Fruit fly (Drosophila melanogaster) whole organism, embryonic: ENCODE measurements around the gene CG44040.

Experiments
- ATbp ChIP-seq: fragments of 200-800 bp; sonication (Bioruptor generic); optimal IDR thresholded peaks from 2 replicates; lab custom pipeline; 2017; ENCODE audit warnings: missing biosample characterization, mild to moderate bottlenecking, missing genetic modification characterization, missing genetic modification reagents
- Bgb ChIP-seq: fragments of 200-800 bp; sonication (Bioruptor generic); IDR thresholded peaks from 2 replicates; pipeline ENCODE4 v1.3.6; 2022; ENCODE audit warnings: missing biosample characterization, missing genetic modification characterization; ENCODE audit not compliant: partially characterized antibody
- CG10267 ChIP-seq: fragments of 200-800 bp; sonication (Bioruptor generic); optimal IDR thresholded peaks from 2 replicates; lab custom pipeline; 2018; ENCODE audit warnings: missing biosample characterization, mild to moderate bottlenecking, missing genetic modification characterization, moderate library complexity
- CG10274 ChIP-seq: fragments of 200-800 bp; sonication (Bioruptor generic); optimal IDR thresholded peaks from 3 replicates; lab custom pipeline; 2017; ENCODE audit warnings: missing biosample characterization, mild to moderate bottlenecking, missing genetic modification characterization
- CG10321 ChIP-seq: fragments of 200-800 bp; sonication (Bioruptor generic); IDR thresholded peaks from 2 replicates; pipeline ENCODE4 v1.3.6; 2022; ENCODE audit warnings: missing biosample characterization, missing genetic modification characterization
- CG10543 ChIP-seq: fragments of 200-800 bp; sonication (Bioruptor generic); optimal IDR thresholded peaks from 3 replicates; lab custom pipeline; 2017; ENCODE audit warnings: missing biosample characterization, mild to moderate bottlenecking, missing genetic modification characterization, moderate library complexity
- CG10565 ChIP-seq: fragments of 200-800 bp; sonication (Bioruptor generic); optimal IDR thresholded peaks from 3 replicates; lab custom pipeline; 2016; ENCODE audit warnings: missing biosample characterization, mild to moderate bottlenecking, missing genetic modification characterization
- CG12219 ChIP-seq: fragments of 200-800 bp; sonication (Bioruptor generic); optimal IDR thresholded peaks from 3 replicates; lab custom pipeline; 2018; ENCODE audit warnings: missing biosample characterization, mild to moderate bottlenecking, missing genetic modification characterization
- CG13775 ChIP-seq: fragments of 200-800 bp; sonication (Bioruptor generic); optimal IDR thresholded peaks from 3 replicates; lab custom pipeline; 2017; ENCODE audit warnings: missing biosample characterization, mild to moderate bottlenecking, missing genetic modification characterization
- CG13894 ChIP-seq: fragments of 200-800 bp; sonication (Bioruptor generic); optimal IDR thresholded peaks from 3 replicates; lab custom pipeline; 2018; ENCODE audit warnings: missing biosample characterization, mild to moderate bottlenecking, missing genetic modification characterization, moderate library complexity
- CG14014 ChIP-seq: fragments of 200-800 bp; sonication (Bioruptor generic); IDR thresholded peaks from 2 replicates; pipeline ENCODE4 v1.3.6; 2022; ENCODE audit warnings: missing biosample characterization, missing genetic modification characterization
- CG18011 ChIP-seq: fragments of 200-800 bp; sonication (Bioruptor generic); optimal IDR thresholded peaks from 2 replicates; lab custom pipeline; 2017; ENCODE audit warnings: missing biosample characterization, missing genetic modification characterization, mild to moderate bottlenecking, moderate library complexity, missing genotype
- CG34224 ChIP-seq: fragments of 200-800 bp; sonication (Bioruptor generic); IDR thresholded peaks from 3 replicates; pipeline ENCODE4 v1.3.6; 2022; ENCODE audit warnings: missing biosample characterization, missing genetic modification characterization; ENCODE audit not compliant: partially characterized antibody
- CG4820 ChIP-seq: fragments of 200-800 bp; sonication (Bioruptor generic); optimal IDR thresholded peaks from 3 replicates; lab custom pipeline; 2016; ENCODE audit warnings: missing biosample characterization, missing genetic modification characterization
- CG7556 ChIP-seq: fragments of 200-800 bp; sonication (Bioruptor generic); optimal IDR thresholded peaks from 2 replicates; lab custom pipeline; 2017; ENCODE audit warnings: missing biosample characterization, mild to moderate bottlenecking, missing genetic modification characterization
- CG8765 ChIP-seq: fragments of 200-800 bp; sonication (Bioruptor generic); IDR thresholded peaks from 2 replicates; pipeline ENCODE4 v1.3.6; 2022; ENCODE audit warnings: missing biosample characterization, missing genetic modification characterization
- CTCF ChIP-seq: fragments of 200-800 bp; sonication (Bioruptor generic); optimal IDR thresholded peaks from 2 replicates; lab custom pipeline; 2017; ENCODE audit warnings: missing biosample characterization, mild to moderate bottlenecking, missing genetic modification characterization, moderate library complexity
- Dip2 ChIP-seq: fragments of 200-800 bp; sonication (Bioruptor generic); IDR thresholded peaks from 2 replicates; pipeline ENCODE4 v1.3.6; 2022; ENCODE audit warnings: missing biosample characterization, missing genetic modification characterization
- Doc2 ChIP-seq: fragments of 200-800 bp; sonication (Bioruptor generic); IDR thresholded peaks from 2 replicates; pipeline ENCODE4 v1.3.6; 2022; ENCODE audit warnings: missing biosample characterization, missing genetic modification characterization
- MBD-R2 ChIP-seq: fragments of 200-800 bp; sonication (Bioruptor generic); IDR thresholded peaks from 2 replicates; pipeline ENCODE4 v1.3.6; 2022; ENCODE audit warnings: missing biosample characterization, missing genetic modification characterization
- MTF-1 ChIP-seq: fragments of 200-800 bp; sonication (Bioruptor generic); optimal IDR thresholded peaks from 2 replicates; lab custom pipeline; 2018; ENCODE audit warnings: missing biosample characterization, mild to moderate bottlenecking, missing genetic modification characterization, borderline replicate concordance
- NC2β ChIP-seq: fragments of 200-800 bp; sonication (Bioruptor generic); optimal IDR thresholded peaks from 2 replicates; lab custom pipeline; 2016; ENCODE audit warnings: missing biosample characterization, missing genetic modification characterization
- Nf-YC ChIP-seq: fragments of 200-800 bp; optimal IDR thresholded peaks from 3 replicates; lab custom pipeline; 2019; ENCODE audit warnings: missing biosample characterization, mild to moderate bottlenecking, missing genetic modification characterization, moderate library complexity
- Opbp ChIP-seq: fragments of 200-800 bp; sonication (Bioruptor generic); IDR thresholded peaks from 3 replicates; pipeline ENCODE4 v1.3.6; 2022; ENCODE audit warnings: missing biosample characterization, missing genetic modification characterization; ENCODE audit not compliant: partially characterized antibody
- Ravus ChIP-seq: fragments of 200-800 bp; sonication (Bioruptor generic); IDR thresholded peaks from 2 replicates; pipeline ENCODE4 v1.3.6; 2022; ENCODE audit warnings: missing biosample characterization, missing genetic modification characterization
- Sin3A ChIP-seq: fragments of >200 bp; optimal IDR thresholded peaks from 2 replicates; lab custom pipeline; 2018
- Sox102F ChIP-seq: fragments of 200-800 bp; sonication (Bioruptor generic); optimal IDR thresholded peaks from 2 replicates; lab custom pipeline; 2018; ENCODE audit warnings: missing biosample characterization, mild to moderate bottlenecking, missing genetic modification characterization, moderate library complexity
- Taf1 ChIP-seq: fragments of 200-800 bp; sonication (Bioruptor generic); IDR thresholded peaks from 2 replicates; pipeline ENCODE4 v1.3.6; 2022; ENCODE audit warnings: missing biosample characterization, missing genetic modification characterization
- al ChIP-seq: fragments of 200-800 bp; sonication (Bioruptor generic); IDR thresholded peaks from 2 replicates; pipeline ENCODE4 v1.3.6; 2022; ENCODE audit warnings: missing biosample characterization, missing genetic modification characterization
- bbx ChIP-seq: fragments of 200-800 bp; sonication (Bioruptor generic); IDR thresholded peaks from 2 replicates; pipeline ENCODE4 v1.3.6; 2022; ENCODE audit warnings: missing biosample characterization, missing genetic modification characterization; ENCODE audit not compliant: partially characterized antibody
- bigmax ChIP-seq: fragments of 200-800 bp; sonication (Bioruptor generic); optimal IDR thresholded peaks from 2 replicates; lab custom pipeline; 2018; ENCODE audit warnings: missing biosample characterization, mild to moderate bottlenecking, missing genetic modification characterization
- chinmo ChIP-seq: fragments of 200-800 bp; sonication (Bioruptor generic); IDR thresholded peaks from 4 replicates; pipeline ENCODE4 v1.3.6; 2022; ENCODE audit warnings: missing biosample characterization, missing genetic modification characterization; ENCODE audit not compliant: partially characterized antibody
- dysf ChIP-seq: fragments of 200-800 bp; sonication (Bioruptor generic); IDR thresholded peaks from 3 replicates; pipeline ENCODE4 v1.3.6; 2022; ENCODE audit warnings: missing biosample characterization, missing genetic modification characterization
- fru ChIP-seq: fragments of >200 bp; optimal IDR thresholded peaks from 2 replicates; lab custom pipeline; 2017
- grn ChIP-seq: fragments of 200-800 bp; sonication (Bioruptor generic); optimal IDR thresholded peaks from 3 replicates; lab custom pipeline; 2017; ENCODE audit warnings: missing biosample characterization, missing genetic modification characterization
- hth ChIP-seq: fragments of >200 bp; optimal IDR thresholded peaks from 2 replicates; lab custom pipeline; 2017; ENCODE audit warnings: inconsistent platforms
- lab ChIP-seq: fragments of 200-800 bp; sonication (Bioruptor generic); optimal IDR thresholded peaks from 3 replicates; lab custom pipeline; 2017; ENCODE audit warnings: missing biosample characterization, missing genetic modification characterization, mild to moderate bottlenecking, moderate library complexity, missing genetic modification reagents
- lbe ChIP-seq: fragments of 200-800 bp; sonication (Bioruptor generic); optimal IDR thresholded peaks from 2 replicates; lab custom pipeline; 2016; ENCODE audit warnings: missing biosample characterization, mild to moderate bottlenecking, missing genetic modification characterization
- lmd ChIP-seq: fragments of 200-800 bp; sonication (Bioruptor generic); IDR thresholded peaks from 2 replicates; pipeline ENCODE4 v1.3.6; 2022; ENCODE audit warnings: missing biosample characterization, missing genetic modification characterization
- mirr ChIP-seq: fragments of 200-800 bp; sonication (Bioruptor generic); optimal IDR thresholded peaks from 3 replicates; lab custom pipeline; 2018; ENCODE audit warnings: missing biosample characterization, mild to moderate bottlenecking, missing genetic modification characterization
- oc ChIP-seq: fragments of 200-800 bp; sonication (Bioruptor generic); optimal IDR thresholded peaks from 2 replicates; lab custom pipeline; 2018; ENCODE audit warnings: missing biosample characterization, mild to moderate bottlenecking, missing genetic modification characterization, moderate library complexity
- pum ChIP-seq: fragments of 200-800 bp; sonication (Bioruptor generic); optimal IDR thresholded peaks from 2 replicates; lab custom pipeline; 2016; ENCODE audit warnings: missing biosample characterization, missing genetic modification characterization
- sens-2 ChIP-seq: fragments of 200-800 bp; sonication (Bioruptor generic); IDR thresholded peaks from 2 replicates; pipeline ENCODE4 v1.3.6; 2022; ENCODE audit warnings: missing biosample characterization, missing genetic modification characterization
- seq ChIP-seq: fragments of 200-800 bp; sonication (Bioruptor generic); IDR thresholded peaks from 2 replicates; pipeline ENCODE4 v1.3.6; 2022; ENCODE audit warnings: missing biosample characterization, missing genetic modification characterization
- sim ChIP-seq: fragments of 200-800 bp; sonication (Bioruptor generic); IDR thresholded peaks from 2 replicates; pipeline ENCODE4 v1.3.6; 2022; ENCODE audit warnings: missing biosample characterization, missing genetic modification characterization
- sna ChIP-seq: fragments of 200-800 bp; sonication (Bioruptor generic); IDR thresholded peaks from 2 replicates; pipeline ENCODE4 v1.3.6; 2022; ENCODE audit warnings: missing biosample characterization, missing genetic modification characterization; ENCODE audit not compliant: partially characterized antibody
- ssp ChIP-seq: fragments of 200-800 bp; sonication (Bioruptor generic); IDR thresholded peaks from 2 replicates; pipeline ENCODE4 v1.3.6; 2022; ENCODE audit warnings: missing biosample characterization, missing genetic modification characterization
- tap ChIP-seq: fragments of 200-800 bp; optimal IDR thresholded peaks from 3 replicates; lab custom pipeline; 2019; ENCODE audit warnings: missing biosample characterization, mild to moderate bottlenecking, missing genetic modification characterization, moderate library complexity
- trh ChIP-seq: fragments of 200-800 bp; sonication (Bioruptor generic); optimal IDR thresholded peaks from 2 replicates; lab custom pipeline; 2016; ENCODE audit warnings: missing biosample characterization, missing genetic modification characterization
- twi ChIP-seq: fragments of 200-800 bp; optimal IDR thresholded peaks from 2 replicates; lab custom pipeline; 2019; ENCODE audit warnings: missing biosample characterization, mild to moderate bottlenecking, missing genetic modification characterization, moderate library complexity
- vvl ChIP-seq: fragments of 200-800 bp; sonication (Bioruptor generic); IDR thresholded peaks from 2 replicates; pipeline ENCODE4 v1.3.6; 2022; ENCODE audit warnings: missing biosample characterization, missing genetic modification characterization
- wek ChIP-seq: fragments of 200-800 bp; sonication (Bioruptor generic); optimal IDR thresholded peaks from 3 replicates; lab custom pipeline; 2018; ENCODE audit warnings: missing biosample characterization, mild to moderate bottlenecking, missing genetic modification characterization, moderate library complexity
- wor ChIP-seq: fragments of 200-800 bp; sonication (Bioruptor generic); IDR thresholded peaks from 2 replicates; pipeline ENCODE4 v1.3.6; 2022; ENCODE audit warnings: missing biosample characterization, missing genetic modification characterization

The CG44040 gene

DNA sequence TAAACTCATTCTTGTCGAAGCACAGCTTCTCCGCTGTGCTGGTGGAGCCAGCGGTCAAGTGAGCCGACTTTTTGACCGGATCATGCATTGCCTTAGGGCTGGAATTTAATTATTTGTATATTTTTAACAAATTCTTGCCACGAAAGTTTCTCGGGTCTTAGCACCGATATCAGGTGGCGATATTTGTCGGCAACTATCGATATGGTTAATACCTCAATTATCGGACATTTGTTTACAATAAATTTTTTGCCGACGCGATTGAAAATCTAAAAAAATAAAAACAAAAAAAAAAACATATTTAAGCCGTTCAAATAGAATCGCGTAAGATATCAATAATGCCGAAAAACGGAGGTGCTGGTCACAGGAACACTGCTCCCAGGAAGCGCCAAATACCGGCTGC, 41.3 kb downstream of the CG44040 start, which contains the start of the genes Cog2 and Trax (continued):
- TF ChIP-seq CG10274 (GFP tag; lab: Kevin White, UChicago) (no peak), chinmo (GFP tag; lab: Robert Waterston, UW) (peak; percentile 81; the same call in 3 of the 4 replicates), hth (lab: Kevin White, UChicago) (no peak), Nf-YC (no peak), seq (no peak), sna (GFP tag; lab: Robert Waterston, UW) (peak; percentile 92), CG4820 (GFP tag; lab: Kevin White, UChicago) (no peak), pum (no peak), lbe (no peak), oc (tag; lab: Kevin White, UChicago) (no peak), CG10267 (peak; percentile 60), lab (GFP tag; lab: Kevin White, UChicago) (no peak), twi (tag; lab: Kevin White, UChicago) (no peak), Sox102F (GFP tag; lab: Kevin White, UChicago) (no peak), CTCF (GFP tag; lab: Kevin White, UChicago) (no peak), CG10543 (GFP tag; lab: Kevin White, UChicago) (no peak), CG18011 (GFP tag; lab: Kevin White, UChicago) (no peak), ATbp (GFP tag; lab: Kevin White, UChicago) (no peak), Bgb (GFP tag; lab: Robert Waterston, UW) (peak; percentile 87), trh (GFP tag; lab: Kevin White, UChicago) (no peak), fru (lab: Kevin White, UChicago) (no peak), Taf1 (no peak), bigmax (no peak), MTF-1 (no peak), CG10321 (GFP tag; lab: Robert Waterston, UW) (no peak), al (GFP tag; lab: Robert Waterston, UW) (no peak), NC2β (GFP tag; lab: Kevin White, UChicago) (no peak), CG8765 (GFP tag; lab: Robert Waterston, UW) (no peak), Sin3A (lab: Kevin White, UChicago) (peak; percentile 41), CG14014 (no peak), Dip2 (GFP tag; lab: Robert Waterston, UW) (no peak), CG10565 (no peak), CG34224 (GFP tag; lab: Robert Waterston, UW) (peak; percentile 94), Ravus (GFP tag; lab: Robert Waterston, UW) (no peak), wor (GFP tag; lab: Robert Waterston, UW) (no peak), bbx (GFP tag; lab: Robert Waterston, UW) (peak; percentile 93), CG13775 (GFP tag; lab: Kevin White, UChicago) (no peak), vvl (GFP tag; lab: Robert Waterston, UW) (no peak), tap (tag; lab: Kevin White, UChicago) (no peak), lmd (GFP tag; lab: Robert Waterston, UW) (no peak), Doc2 (GFP tag; lab: Robert Waterston, UW) (no peak), CG7556 (no peak), sens-2 (GFP tag; lab: Robert Waterston, UW) (no peak), grn (GFP tag; lab: Kevin White, UChicago) (no peak), Opbp (GFP tag; lab: Robert Waterston, UW) (peak; percentile 85; the same call in 2 of the 3 replicates), CG12219 (no peak), mirr (GFP tag; lab: Kevin White, UChicago) (no peak), wek (GFP tag; lab: Kevin White, UChicago) (no peak), CG13894 (tag; lab: Kevin White, UChicago) (no peak), sim (no peak), MBD-R2 (peak; percentile 82), ssp (GFP tag; lab: Robert Waterston, UW) (no peak), dysf (no peak)
